Worm (Caenorhabditis elegans): ENCODE data around the gene Y57G11C.20.

The Y57G11C.20 gene

ce11 chrIV:14797354-14797753 is 45.8 kb upstream of the Y57G11C.20 start, which contains the start of the genes Y57G11C.1147 and nuo-3:
Y57G11C.1147 (minus strand) TSS chrIV:14797514.
nuo-3 (minus strand) TSS chrIV:14797544.
- TF ChIP-seq hlh-30 (tag; optimal IDR thresholded peaks at IDR 0.05; ENCODE audit: insufficient read depth) = peak; percentile 63
- TF ChIP-seq R02D3.7 (tag; optimal IDR thresholded peaks at IDR 0.05) = peak; percentile 48
- no peak for TF ChIP-seq pqm-1 (tag; optimal IDR thresholded peaks at IDR 0.05)
- 0 out of 2 replicates have a peak, but pooled peaks have one; percentile 14 for TF ChIP-seq hmg-1.1 (GFP tag; IDR thresholded peaks at IDR 0.05)
- no peak for TF ChIP-seq nhr-111 (GFP tag; optimal IDR thresholded peaks at IDR 0.05)
- TF ChIP-seq mxl-3 (GFP tag; optimal IDR thresholded peaks at IDR 0.05) = peak; percentile 23
- TF ChIP-seq set-16 (GFP tag; IDR thresholded peaks at IDR 0.05) = peak; percentile 29; the same call in 1 of the 2 replicates
- peak in 1 of 2 experiments; percentile 8 for TF ChIP-seq lsy-2 (tag; optimal IDR thresholded peaks at IDR 0.05)
- TF ChIP-seq mes-2 (tag; optimal IDR thresholded peaks at IDR 0.05; ENCODE audit: poor library complexity, severe bottlenecking) = peak; percentile 38
- peak; percentile 32 for TF ChIP-seq ama-1 (optimal IDR thresholded peaks at IDR 0.05)
- no peak for TF ChIP-seq daf-16 (GFP tag; optimal IDR thresholded peaks at IDR 0.05)
- TF ChIP-seq daf-16 (tag; optimal IDR thresholded peaks at IDR 0.05) = peak; percentile 15
- no peak for TF ChIP-seq ztf-7 (tag; optimal IDR thresholded peaks at IDR 0.05)
- TF ChIP-seq aha-1 (tag) = peak; percentile 26

- TF ChIP-seq hmg-1.1 (GFP tag; IDR thresholded peaks at IDR 0.05) = 0 out of 2 replicates have a peak, but pooled peaks have one; percentile 0
- no peak for TF ChIP-seq nhr-237 (tag; optimal IDR thresholded peaks at IDR 0.05)
Measured at ce11 chrIV:14797849-14798248, 45.3 kb upstream of the Y57G11C.20 start, which contains the start of gene arl-8. arl-8 (plus strand) TSS chrIV:14798149.

- TF ChIP-seq nhr-42 (GFP tag; IDR thresholded peaks at IDR 0.05) = 0 out of 2 replicates have a peak, but pooled peaks have one; percentile 11
- TF ChIP-seq gei-8 (GFP tag; optimal IDR thresholded peaks at IDR 0.05) = no peak
- TF ChIP-seq jun-1 (tag; optimal IDR thresholded peaks at IDR 0.05) = no peak
- no peak for TF ChIP-seq egl-43 (GFP tag; IDR thresholded peaks at IDR 0.05)
- TF ChIP-seq ZK546.5 (tag; optimal IDR thresholded peaks at IDR 0.05) = no peak
- no peak for TF ChIP-seq daf-19 (GFP tag; conservative IDR thresholded peaks at IDR 0.05)
- no peak for TF ChIP-seq unc-62 (GFP tag; optimal IDR thresholded peaks at IDR 0.05 in 1 of 2)
- TF ChIP-seq unc-62 (tag; optimal IDR thresholded peaks at IDR 0.05) = no peak
- TF ChIP-seq ceh-28 (tag; optimal IDR thresholded peaks at IDR 0.05) = no peak
- TF ChIP-seq dmd-9 (GFP tag; IDR thresholded peaks at IDR 0.05) = no peak
- peak; percentile 60; the same call in 1 of the 2 replicates for TF ChIP-seq snpc-1.2 (GFP tag; IDR thresholded peaks at IDR 0.05)
- TF ChIP-seq lin-13 (GFP tag; optimal IDR thresholded peaks at IDR 0.05) = no peak
- no peak for TF ChIP-seq F37D6.2 (tag; optimal IDR thresholded peaks at IDR 0.05)
- no peak for TF ChIP-seq madf-5 (GFP tag; IDR thresholded peaks at IDR 0.05)
- TF ChIP-seq php-3 (GFP tag; IDR thresholded peaks at IDR 0.05) = no peak
- TF ChIP-seq nhr-102 (tag; optimal IDR thresholded peaks at IDR 0.05) = no peak
- no peak for TF ChIP-seq mes-2 (tag; optimal IDR thresholded peaks at IDR 0.05; ENCODE audit: poor library complexity, severe bottlenecking)
- no peak for TF ChIP-seq lin-39 (tag; optimal IDR thresholded peaks at IDR 0.05)
- TF ChIP-seq pqm-1 (tag; optimal IDR thresholded peaks at IDR 0.05) = no peak
- TF ChIP-seq nhr-237 (tag; optimal IDR thresholded peaks at IDR 0.05) = no peak
- no peak for TF ChIP-seq fkh-10 (GFP tag; optimal IDR thresholded peaks at IDR 0.05)
- no peak for TF ChIP-seq saeg-2 (GFP tag; IDR thresholded peaks at IDR 0.05)
- TF ChIP-seq lin-29 (GFP tag; IDR thresholded peaks at IDR 0.05) = no peak
- TF ChIP-seq cey-2 (tag; optimal IDR thresholded peaks at IDR 0.05; ENCODE audit: borderline replicate concordance, insufficient read depth) = no peak
- TF ChIP-seq mxl-3 (GFP tag; optimal IDR thresholded peaks at IDR 0.05) = no peak
- TF ChIP-seq unc-130 (GFP tag; optimal IDR thresholded peaks at IDR 0.05) = no peak
- peak; percentile 41 for TF ChIP-seq lin-38 (GFP tag; IDR thresholded peaks at IDR 0.05)
- no peak for TF ChIP-seq madf-9 (GFP tag; conservative IDR thresholded peaks at IDR 0.05)
- TF ChIP-seq D1046.2 (GFP tag; IDR thresholded peaks at IDR 0.05) = 0 out of 2 replicates have a peak, but pooled peaks have one; percentile 47
- TF ChIP-seq aly-2 (tag; optimal IDR thresholded peaks at IDR 0.05) = no peak
- TF ChIP-seq tra-1 (GFP tag; IDR thresholded peaks at IDR 0.05) = no peak
- TF ChIP-seq mdl-1 (tag; optimal IDR thresholded peaks at IDR 0.05) = no peak
- TF ChIP-seq T26A8.4 (GFP tag; IDR thresholded peaks at IDR 0.05) = 0 out of 2 replicates have a peak, but pooled peaks have one; percentile 27
- TF ChIP-seq aha-1 (tag) = no peak
- TF ChIP-seq zfp-3 (GFP tag; conservative IDR thresholded peaks at IDR 0.05) = no peak
- TF ChIP-seq Y5F2A.4 (GFP tag; optimal IDR thresholded peaks at IDR 0.05) = no peak
- TF ChIP-seq spr-3 (GFP tag; optimal IDR thresholded peaks at IDR 0.05) = no peak
Measured at ce11 chrIV:14799186-14799585, 44.0 kb upstream of the Y57G11C.20 start, which contains the start of gene Y57G11C.14. Y57G11C.14 (plus strand) TSS chrIV:14799311.

Data from whole organism, L4 larva.